Worm (Caenorhabditis elegans) whole organism, L1 larva: ENCODE results near the gene brap-2.
A peak's percentile ranks its signal among the peaks of the same experiment; 100 is the strongest.

Source experiments
- F16B12.6 ChIP-seq: fragments of 150-350 bp; optimal IDR thresholded peaks from 2 replicates; lab custom pipeline; 2014; ENCODE audit warnings: missing biosample characterization, missing genetic modification characterization
- Y116A8C.19 ChIP-seq: sonication (generic microtip); optimal IDR thresholded peaks from 2 replicates; lab custom pipeline; 2016; ENCODE audit warnings: missing compliant biosample characterization, missing genetic modification characterization, borderline replicate concordance
- aha-1 ChIP-seq: fragments of 150-350 bp; optimal IDR thresholded peaks from 2 replicates; lab custom pipeline; 2014; ENCODE audit warnings: missing biosample characterization, missing genetic modification characterization
- alr-1 ChIP-seq: fragments of 200-800 bp; sonication (Bioruptor generic); optimal IDR thresholded peaks from 2 replicates; lab custom pipeline; 2018; ENCODE audit warnings: borderline replicate concordance, mild to moderate bottlenecking, missing genetic modification characterization, missing compliant biosample characterization
- ama-1 ChIP-seq: fragments of 150-350 bp; optimal IDR thresholded peaks from 2 replicates; lab custom pipeline; 2014
- blmp-1 ChIP-seq: fragments of 150-350 bp; optimal IDR thresholded peaks from 2 replicates; lab custom pipeline; 2014; ENCODE audit warnings: missing biosample characterization, missing genetic modification characterization
- ceh-8 ChIP-seq: fragments of 200-800 bp; sonication (Bioruptor generic); optimal IDR thresholded peaks from 2 replicates; lab custom pipeline; 2018; ENCODE audit warnings: mild to moderate bottlenecking, missing genetic modification characterization, moderate library complexity, missing compliant biosample characterization
- ceh-90 ChIP-seq: sonication (generic microtip); optimal IDR thresholded peaks from 2 replicates; lab custom pipeline; 2016; ENCODE audit warnings: missing genetic modification characterization, missing compliant biosample characterization
- ces-1 ChIP-seq: fragments of 150-350 bp; optimal IDR thresholded peaks from 2 replicates; lab custom pipeline; 2014; ENCODE audit warnings: missing biosample characterization, missing genetic modification reagents, missing genetic modification characterization
- dpl-1 ChIP-seq, 3 experiments: fragments of 150-350 bp in 2 of 3; sonication (generic microtip) in 1 of 3; optimal IDR thresholded peaks; 2 replicates each; lab custom pipeline; 2014 to 2017; ENCODE audit warnings: missing biosample characterization in 3 of 3, missing genetic modification characterization in 3 of 3, missing genetic modification reagents in 3 of 3
- efl-1 ChIP-seq, 4 experiments: fragments of 150-350 bp; optimal IDR thresholded peaks in 3 of 4; peaks in 1 of 4; 1 replicate in 1 of 4; 2 replicates in 3 of 4; lab custom pipeline; 2014; ENCODE audit warnings: missing biosample characterization in 2 of 4, missing genetic modification characterization in 2 of 4, missing genetic modification reagents in 2 of 4
- egl-27 ChIP-seq, 2 experiments: fragments of 150-350 bp in 1 of 2; sonication (generic microtip); optimal IDR thresholded peaks; 3 replicates each; lab custom pipeline; 2017 to 2018; ENCODE audit warnings: missing biosample characterization in 2 of 2, missing genetic modification characterization in 2 of 2, missing genetic modification reagents in 2 of 2
- elt-2 ChIP-seq: sonication (generic microtip); optimal IDR thresholded peaks from 2 replicates; lab custom pipeline; 2016; ENCODE audit warnings: missing genetic modification characterization, mild to moderate bottlenecking, inconsistent platforms, missing compliant biosample characterization, missing genetic modification reagents
- elt-3 ChIP-seq, 6 experiments: fragments of 150-350 bp in 1 of 6; sonication (generic microtip); optimal IDR thresholded peaks; 2 replicates each; lab custom pipeline; 2017 to 2018; ENCODE audit warnings: missing biosample characterization in 6 of 6, missing genetic modification characterization in 6 of 6, inconsistent platforms in 1 of 6
- fkh-8 ChIP-seq: sonication (generic microtip); optimal IDR thresholded peaks from 2 replicates; lab custom pipeline; 2016; ENCODE audit warnings: mild to moderate bottlenecking, missing genetic modification characterization, missing compliant biosample characterization
- irx-1 ChIP-seq: sonication (generic microtip); optimal IDR thresholded peaks from 2 replicates; lab custom pipeline; 2016; ENCODE audit warnings: missing genetic modification characterization, missing compliant biosample characterization
- isw-1 ChIP-seq: fragments of 200-800 bp; sonication (Bioruptor generic); IDR thresholded peaks from 2 replicates; pipeline ENCODE4 v1.3.6; 2022; ENCODE audit warnings: missing genetic modification characterization, missing compliant biosample characterization
- lin-13 ChIP-seq: fragments of 150-350 bp; optimal IDR thresholded peaks from 2 replicates; lab custom pipeline; 2014; ENCODE audit warnings: missing biosample characterization, missing genetic modification reagents, missing genetic modification characterization
- lin-15B ChIP-seq: fragments of 150-350 bp; sonication (generic microtip); optimal IDR thresholded peaks from 3 replicates; lab custom pipeline; 2014; ENCODE audit warnings: missing biosample characterization, missing genetic modification characterization
- lin-35 ChIP-seq, 2 experiments: fragments of 150-350 bp; optimal IDR thresholded peaks; 2 replicates each; lab custom pipeline; 2014; ENCODE audit warnings: missing biosample characterization in 2 of 2, missing genetic modification characterization in 2 of 2, missing genetic modification reagents in 2 of 2
- lin-39 ChIP-seq: fragments of 150-350 bp; optimal IDR thresholded peaks from 2 replicates; lab custom pipeline; 2014; ENCODE audit warnings: missing biosample characterization, missing genetic modification reagents, missing genetic modification characterization
- lsy-2 ChIP-seq, 2 experiments: fragments of 150-350 bp; optimal IDR thresholded peaks; 2 replicates each; lab custom pipeline; 2014; ENCODE audit warnings: missing biosample characterization in 2 of 2, missing genetic modification characterization in 2 of 2
- nhr-237 ChIP-seq: fragments of 150-350 bp; optimal IDR thresholded peaks from 2 replicates; lab custom pipeline; 2014; ENCODE audit warnings: missing biosample characterization, missing genetic modification characterization
- nhr-71 ChIP-seq: sonication (generic microtip); optimal IDR thresholded peaks from 2 replicates; lab custom pipeline; 2016; ENCODE audit warnings: mild to moderate bottlenecking, missing genetic modification characterization, moderate library complexity, missing compliant biosample characterization
- nhr-77 ChIP-seq: fragments of 150-350 bp; optimal IDR thresholded peaks from 2 replicates; lab custom pipeline; 2014; ENCODE audit warnings: missing biosample characterization, missing genetic modification characterization
- nhr-84 ChIP-seq: sonication (generic microtip); optimal IDR thresholded peaks from 2 replicates; lab custom pipeline; 2017; ENCODE audit warnings: missing biosample characterization, missing genetic modification characterization
- nhr-85 ChIP-seq: sonication (generic microtip); peaks from one replicate; lab custom pipeline; 2016; ENCODE audit warnings: missing genetic modification characterization, inconsistent platforms, missing compliant biosample characterization
- nhr-90 ChIP-seq: sonication (generic microtip); optimal IDR thresholded peaks from 2 replicates; lab custom pipeline; 2016; ENCODE audit warnings: mild to moderate bottlenecking, missing genetic modification characterization, missing compliant biosample characterization; ENCODE audit not compliant: poor library complexity
- pax-3 ChIP-seq: fragments of 200-800 bp; sonication (Bioruptor generic); optimal IDR thresholded peaks from 2 replicates; lab custom pipeline; 2018; ENCODE audit warnings: mild to moderate bottlenecking, missing genetic modification characterization, moderate library complexity, missing compliant biosample characterization
- rnt-1 ChIP-seq: sonication (generic microtip); optimal IDR thresholded peaks from 2 replicates; lab custom pipeline; 2016; ENCODE audit warnings: mild to moderate bottlenecking, missing genetic modification characterization, moderate library complexity, missing compliant biosample characterization
- skn-1 ChIP-seq: fragments of 150-350 bp; optimal IDR thresholded peaks from 2 replicates; lab custom pipeline; 2014; ENCODE audit warnings: missing biosample characterization, missing genetic modification characterization
- snu-23 ChIP-seq: sonication (generic microtip); optimal IDR thresholded peaks from 2 replicates; lab custom pipeline; 2016; ENCODE audit warnings: missing genetic modification characterization, missing compliant biosample characterization
- sox-4 ChIP-seq: sonication (generic microtip); optimal IDR thresholded peaks from 2 replicates; lab custom pipeline; 2016; ENCODE audit warnings: missing genetic modification characterization, missing compliant biosample characterization
- sptf-1 ChIP-seq: fragments of 150-350 bp; optimal IDR thresholded peaks from 2 replicates; lab custom pipeline; 2014; ENCODE audit warnings: missing biosample characterization, missing genetic modification characterization
- sup-37 ChIP-seq: fragments of 200-800 bp; sonication (Bioruptor generic); optimal IDR thresholded peaks from 2 replicates; lab custom pipeline; 2018; ENCODE audit warnings: mild to moderate bottlenecking, missing genetic modification characterization, missing compliant biosample characterization
- tlp-1 ChIP-seq: fragments of 150-350 bp; optimal IDR thresholded peaks from 2 replicates; lab custom pipeline; 2014; ENCODE audit warnings: missing biosample characterization, missing genetic modification characterization
- unc-130 ChIP-seq: fragments of 150-350 bp; optimal IDR thresholded peaks from 2 replicates; lab custom pipeline; 2017; ENCODE audit warnings: missing biosample characterization, missing genetic modification characterization, inconsistent platforms
- unc-30 ChIP-seq: sonication (generic microtip); optimal IDR thresholded peaks from 2 replicates; lab custom pipeline; 2017; ENCODE audit warnings: missing biosample characterization, missing genetic modification characterization
- unc-86 ChIP-seq: sonication (generic microtip); optimal IDR thresholded peaks from 2 replicates; lab custom pipeline; 2016; ENCODE audit warnings: missing genetic modification characterization, missing compliant biosample characterization
- unc-98 ChIP-seq: fragments of 200-800 bp; sonication (Bioruptor generic); IDR thresholded peaks from 2 replicates; pipeline ENCODE4 v1.3.6; 2022; ENCODE audit warnings: missing genetic modification characterization, missing compliant biosample characterization
- zag-1 ChIP-seq: fragments of 150-350 bp; optimal IDR thresholded peaks from 2 replicates; lab custom pipeline; 2014; ENCODE audit warnings: missing biosample characterization, missing genetic modification characterization
- zip-4 ChIP-seq: fragments of 200-800 bp; sonication (Bioruptor generic); optimal IDR thresholded peaks from 2 replicates; lab custom pipeline; 2018; ENCODE audit warnings: mild to moderate bottlenecking, missing genetic modification characterization, moderate library complexity, missing compliant biosample characterization
- ztf-4 ChIP-seq: fragments of 150-350 bp; optimal IDR thresholded peaks from 2 replicates; lab custom pipeline; 2014; ENCODE audit warnings: missing biosample characterization, missing genetic modification characterization

Gene brap-2

ce11 chrII:5378239-5378521 lies 14.8 kb downstream of the brap-2 start (continued):
- TF ChIP-seq rnt-1 (peak; percentile 12), egl-27 (tag; optimal IDR thresholded peaks at IDR 0.05; lab: Kevin White, UChicago) (no peak), lsy-2 (tag; optimal IDR thresholded peaks at IDR 0.05; lab: Kevin White, UChicago) (no peak), nhr-237 (tag; lab: Kevin White, UChicago) (no peak), elt-3 (tag; optimal IDR thresholded peaks at IDR 0.05; lab: Kevin White, UChicago) (peak in 1 of 6 experiments; percentile 37), snu-23 (GFP tag; lab: Kevin White, UChicago) (peak; percentile 35), skn-1 (peak; percentile 92), unc-98 (GFP tag; lab: Robert Waterston, UW) (no peak)

- TF ChIP-seq aha-1 (no peak), blmp-1 (peak; percentile 88), fkh-8 (tag; lab: Kevin White, UChicago) (peak; percentile 18), efl-1 (optimal IDR thresholded peaks at IDR 0.05; lab: Kevin White, UChicago) (no peak), efl-1 (GFP tag; optimal IDR thresholded peaks at IDR 0.05 in 1 of 2; lab: Kevin White, UChicago) (peak in 1 of 2 experiments; percentile 40), Y116A8C.19 (tag; lab: Kevin White, UChicago) (no peak), sup-37 (GFP tag; lab: Kevin White, UChicago) (no peak), lsy-2 (tag; optimal IDR thresholded peaks at IDR 0.05; lab: Kevin White, UChicago) (peak in 1 of 2 experiments; percentile 47)
These were observed 15.3 kb downstream of the brap-2 start, which contains the start of gene prdx-2 for ce11 chrII:5377467-5378238. TSS of gene prdx-2 (plus strand) at chrII:5378195.

- TF ChIP-seq elt-2 (tag; lab: Kevin White, UChicago) (peak; percentile 14), sptf-1 (tag; lab: Kevin White, UChicago) (no peak)
- TF ChIP-seq, all 84 proteins: peak for 1
These were observed 18.0 kb downstream of the brap-2 start, which contains the start of gene algn-2 for ce11 chrII:5374967-5375366. TSS of gene algn-2 (plus strand) at chrII:5375267.

ce11 chrII:5373275-5374047 lies 19.5 kb downstream of the brap-2 start, which contains the start of the genes agt-2 and F09E5.3:
TSS of gene agt-2 (minus strand) at chrII:5373827.
TSS of gene F09E5.3 (plus strand) at chrII:5373997.
- TF ChIP-seq alr-1 (tag; lab: Kevin White, UChicago) (no peak), nhr-84 (no peak), elt-2 (tag; lab: Kevin White, UChicago) (peak; percentile 82), nhr-77 (tag; lab: Kevin White, UChicago) (peak; percentile 86), unc-30 (tag; lab: Kevin White, UChicago) (no peak), nhr-85 (tag; lab: Kevin White, UChicago) (peak; percentile 93), unc-130 (tag; lab: Kevin White, UChicago) (peak; percentile 95), aha-1 (peak; percentile 20), zag-1 (tag; lab: Kevin White, UChicago) (peak; percentile 26), lin-39 (tag; lab: Kevin White, UChicago) (peak; percentile 94), ceh-8 (peak; percentile 85), ces-1 (GFP tag; lab: Kevin White, UChicago) (no peak), nhr-90 (peak; percentile 91), snu-23 (GFP tag; lab: Kevin White, UChicago) (peak; percentile 98), nhr-71 (peak; percentile 97), ceh-90 (tag; lab: Kevin White, UChicago) (peak; percentile 37), lin-13 (GFP tag; lab: Kevin White, UChicago) (peak; percentile 88), zip-4 (GFP tag; lab: Kevin White, UChicago) (peak; percentile 81), unc-86 (tag; lab: Kevin White, UChicago) (peak; percentile 93), tlp-1 (no peak), isw-1 (GFP tag; lab: Robert Waterston, UW) (peak; percentile 86), pax-3 (tag; lab: Kevin White, UChicago) (peak; percentile 83), lin-35 (GFP tag; optimal IDR thresholded peaks at IDR 0.05; lab: Kevin White, UChicago) (peak; percentile 93), Y116A8C.19 (tag; lab: Kevin White, UChicago) (no peak), lin-15B (peak; percentile 82), F16B12.6 (tag; lab: Kevin White, UChicago) (peak; percentile 76), ama-1 (lab: Kevin White, UChicago) (peak; percentile 86), irx-1 (peak; percentile 91), ztf-4 (tag; lab: Kevin White, UChicago) (peak; percentile 91), sox-4 (peak; percentile 77), dpl-1 (GFP tag; optimal IDR thresholded peaks at IDR 0.05; lab: Kevin White, UChicago) (peak; percentile 88 to 91 (median 90))
